Worm (Caenorhabditis elegans) whole organism, L4 larva: ENCODE results near the gene R53.5.

Source experiments
- D1046.2 ChIP-seq: fragments of 200-800 bp; sonication (Bioruptor generic); IDR thresholded peaks from 2 replicates; pipeline ENCODE4 v1.3.6; 2022; ENCODE audit warnings: missing genetic modification characterization, missing compliant biosample characterization
- F10B5.3 ChIP-seq: sonication (generic microtip); optimal IDR thresholded peaks from 2 replicates; lab custom pipeline; 2016; ENCODE audit warnings: mild to moderate bottlenecking, missing genetic modification characterization, missing compliant biosample characterization
- F37D6.2 ChIP-seq: sonication (generic microtip); optimal IDR thresholded peaks from 2 replicates; lab custom pipeline; 2016; ENCODE audit warnings: mild to moderate bottlenecking, missing genetic modification characterization, missing compliant biosample characterization
- T20F7.1 ChIP-seq: fragments of 200-800 bp; sonication (Bioruptor generic); optimal IDR thresholded peaks from 2 replicates; lab custom pipeline; 2018; ENCODE audit warnings: mild to moderate bottlenecking, missing genetic modification characterization, missing compliant biosample characterization
- T26A8.4 ChIP-seq: fragments of 200-800 bp; sonication (Bioruptor generic); IDR thresholded peaks from 2 replicates; pipeline ENCODE4 v1.3.6; 2022; ENCODE audit warnings: missing genetic modification characterization, missing compliant biosample characterization
- Y75B8A.6 ChIP-seq: fragments of 200-800 bp; sonication (Bioruptor generic); IDR thresholded peaks from 2 replicates; pipeline ENCODE4 v1.3.6; 2022; ENCODE audit warnings: missing genetic modification reagents, missing genetic modification characterization, missing compliant biosample characterization
- aha-1 ChIP-seq: fragments of 150-350 bp; peaks from one replicate; lab custom pipeline; 2014; ENCODE audit warnings: missing biosample characterization, missing genetic modification characterization
- ama-1 ChIP-seq: fragments of 150-350 bp; optimal IDR thresholded peaks from 2 replicates; lab custom pipeline; 2014; ENCODE audit warnings: inconsistent platforms, mixed read lengths
- arid-1 ChIP-seq: fragments of 200-800 bp; sonication (Bioruptor generic); conservative IDR thresholded peaks from 2 replicates; pipeline ENCODE4 v1.3.6; 2022; ENCODE audit warnings: missing genetic modification reagents, missing genetic modification characterization, missing compliant biosample characterization
- ceh-20 ChIP-seq: fragments of 200-800 bp; sonication (Bioruptor generic); IDR thresholded peaks from 2 replicates; pipeline ENCODE4 v1.3.6; 2022; ENCODE audit warnings: missing genetic modification reagents, missing genetic modification characterization, missing compliant biosample characterization
- ceh-28 ChIP-seq: fragments of 150-350 bp; optimal IDR thresholded peaks from 2 replicates; lab custom pipeline; 2014; ENCODE audit warnings: missing biosample characterization, missing genetic modification reagents, missing genetic modification characterization
- ceh-62 ChIP-seq: sonication (generic microtip); optimal IDR thresholded peaks from 2 replicates; lab custom pipeline; 2017; ENCODE audit warnings: missing biosample characterization, missing genetic modification characterization
- ceh-82 ChIP-seq: sonication (generic microtip); optimal IDR thresholded peaks from 2 replicates; lab custom pipeline; 2017; ENCODE audit warnings: missing biosample characterization, missing genetic modification characterization
- ctbp-1 ChIP-seq: fragments of 200-800 bp; sonication (Bioruptor generic); IDR thresholded peaks from 2 replicates; pipeline ENCODE4 v1.3.6; 2022; ENCODE audit warnings: missing genetic modification reagents, missing genetic modification characterization, missing compliant biosample characterization
- daf-16 ChIP-seq, 3 experiments: sonication (generic microtip); optimal IDR thresholded peaks; 2 replicates each; lab custom pipeline; 2016 to 2017; ENCODE audit warnings: missing genetic modification characterization in 3 of 3, missing genetic modification reagents in 3 of 3, mild to moderate bottlenecking in 2 of 3, missing compliant biosample characterization in 2 of 3, missing biosample characterization in 1 of 3, moderate library complexity in 1 of 3
- dmd-6 ChIP-seq: fragments of 200-800 bp; sonication (Bioruptor generic); IDR thresholded peaks from 2 replicates; pipeline ENCODE4 v1.3.6; 2022; ENCODE audit warnings: missing genetic modification reagents, missing genetic modification characterization, missing compliant biosample characterization
- dmd-9 ChIP-seq: fragments of 200-800 bp; sonication (Bioruptor generic); IDR thresholded peaks from 2 replicates; pipeline ENCODE4 v1.3.6; 2022; ENCODE audit warnings: missing genetic modification reagents, missing genetic modification characterization, missing compliant biosample characterization
- dpl-1 ChIP-seq: fragments of 150-350 bp; optimal IDR thresholded peaks from 2 replicates; lab custom pipeline; 2014; ENCODE audit warnings: missing biosample characterization, missing genetic modification reagents, missing genetic modification characterization
- duxl-1 ChIP-seq: sonication (generic microtip); optimal IDR thresholded peaks from 2 replicates; lab custom pipeline; 2016; ENCODE audit warnings: mild to moderate bottlenecking, missing genetic modification characterization, moderate library complexity, missing compliant biosample characterization; ENCODE audit not compliant: poor library complexity
- dve-1 ChIP-seq: sonication (generic microtip); optimal IDR thresholded peaks from 2 replicates; lab custom pipeline; 2017; ENCODE audit warnings: antibody characterized with exemption, mild to moderate bottlenecking, missing genetic modification characterization, missing compliant biosample characterization; ENCODE audit not compliant: insufficient read depth
- egl-27 ChIP-seq: sonication (generic microtip); optimal IDR thresholded peaks from 3 replicates; lab custom pipeline; 2017; ENCODE audit warnings: missing biosample characterization, missing genetic modification reagents, missing genetic modification characterization
- fkh-10 ChIP-seq: fragments of 150-350 bp; optimal IDR thresholded peaks from 2 replicates; lab custom pipeline; 2014; ENCODE audit warnings: missing biosample characterization, missing genetic modification reagents, missing genetic modification characterization
- fos-1 ChIP-seq: fragments of 150-350 bp; optimal IDR thresholded peaks from 2 replicates; lab custom pipeline; 2014; ENCODE audit warnings: missing biosample characterization, missing genetic modification characterization
- gei-8 ChIP-seq: fragments of 200-800 bp; sonication (Bioruptor generic); optimal IDR thresholded peaks from 2 replicates; lab custom pipeline; 2018; ENCODE audit warnings: mild to moderate bottlenecking, missing genetic modification characterization, missing compliant biosample characterization
- hif-1 ChIP-seq, 2 experiments: sonication (generic microtip); optimal IDR thresholded peaks; 2 replicates each; lab custom pipeline; 2016 to 2017; ENCODE audit warnings: missing compliant biosample characterization in 2 of 2, missing genetic modification characterization in 2 of 2, missing genetic modification reagents in 2 of 2, missing genotype in 2 of 2, mild to moderate bottlenecking in 1 of 2
- hlh-11 ChIP-seq: fragments of 200-800 bp; sonication (Bioruptor generic); optimal IDR thresholded peaks from 2 replicates; lab custom pipeline; 2018; ENCODE audit warnings: mild to moderate bottlenecking, missing genetic modification characterization, missing compliant biosample characterization
- lin-1 ChIP-seq: fragments of 200-800 bp; sonication (Bioruptor generic); IDR thresholded peaks from 2 replicates; pipeline ENCODE4 v1.3.6; 2022; ENCODE audit warnings: missing genetic modification reagents, missing genetic modification characterization, missing compliant biosample characterization
- lin-13 ChIP-seq: fragments of 150-350 bp; optimal IDR thresholded peaks from 2 replicates; lab custom pipeline; 2014; ENCODE audit warnings: missing biosample characterization, missing genetic modification reagents, missing genetic modification characterization
- lin-38 ChIP-seq: fragments of 200-800 bp; sonication (Bioruptor generic); IDR thresholded peaks from 2 replicates; pipeline ENCODE4 v1.3.6; 2022; ENCODE audit warnings: missing genetic modification reagents, missing genetic modification characterization, missing compliant biosample characterization
- lir-3 ChIP-seq: sonication (generic microtip); optimal IDR thresholded peaks from 2 replicates; lab custom pipeline; 2016; ENCODE audit warnings: mild to moderate bottlenecking, missing genetic modification characterization, missing compliant biosample characterization
- lsy-2 ChIP-seq, 2 experiments: fragments of 150-350 bp in 1 of 2; sonication (generic microtip) in 1 of 2; optimal IDR thresholded peaks; 2 replicates each; lab custom pipeline; 2014 to 2017; ENCODE audit warnings: missing biosample characterization in 2 of 2, missing genetic modification characterization in 2 of 2
- madf-9 ChIP-seq: fragments of 200-800 bp; sonication (Bioruptor generic); conservative IDR thresholded peaks from 2 replicates; pipeline ENCODE4 v1.3.6; 2022; ENCODE audit warnings: missing genetic modification reagents, missing genetic modification characterization, missing compliant biosample characterization
- mdt-29 ChIP-seq: fragments of 200-800 bp; sonication (Bioruptor generic); IDR thresholded peaks from 2 replicates; pipeline ENCODE4 v1.3.6; 2022; ENCODE audit warnings: missing genetic modification reagents, missing genetic modification characterization, missing compliant biosample characterization
- mep-1 ChIP-seq: fragments of 150-350 bp; sonication (generic microtip); optimal IDR thresholded peaks from 3 replicates; lab custom pipeline; 2014; ENCODE audit warnings: missing biosample characterization, missing genetic modification characterization
- mes-2 ChIP-seq: sonication (generic microtip); optimal IDR thresholded peaks from 2 replicates; lab custom pipeline; 2016; ENCODE audit warnings: missing genotype, mild to moderate bottlenecking, missing genetic modification characterization, missing compliant biosample characterization; ENCODE audit not compliant: poor library complexity, severe bottlenecking
- mxl-3 ChIP-seq: fragments of 200-800 bp; sonication (Bioruptor generic); optimal IDR thresholded peaks from 2 replicates; lab custom pipeline; 2018; ENCODE audit warnings: mild to moderate bottlenecking, missing genetic modification characterization, missing compliant biosample characterization
- nhr-102 ChIP-seq: sonication (generic microtip); optimal IDR thresholded peaks from 2 replicates; lab custom pipeline; 2016; ENCODE audit warnings: mild to moderate bottlenecking, missing genetic modification characterization, moderate library complexity, missing compliant biosample characterization
- nhr-11 ChIP-seq: fragments of 150-350 bp; optimal IDR thresholded peaks from 2 replicates; lab custom pipeline; 2014; ENCODE audit warnings: missing biosample characterization, missing genetic modification characterization
- nhr-111 ChIP-seq: fragments of 200-800 bp; sonication (Bioruptor generic); optimal IDR thresholded peaks from 2 replicates; lab custom pipeline; 2018; ENCODE audit warnings: mild to moderate bottlenecking, missing genetic modification characterization, missing compliant biosample characterization
- nhr-237 ChIP-seq: sonication (generic microtip); optimal IDR thresholded peaks from 2 replicates; lab custom pipeline; 2017; ENCODE audit warnings: missing biosample characterization, missing genetic modification characterization
- nhr-6 ChIP-seq: fragments of 150-350 bp; optimal IDR thresholded peaks from 2 replicates; lab custom pipeline; 2014; ENCODE audit warnings: missing biosample characterization, missing genetic modification characterization
- nhr-77 ChIP-seq: fragments of 150-350 bp; optimal IDR thresholded peaks from 2 replicates; lab custom pipeline; 2014; ENCODE audit warnings: missing biosample characterization, missing genetic modification characterization
- pha-4 ChIP-seq, 2 experiments: fragments of 150-350 bp in 1 of 2; fragments of 200-800 bp in 1 of 2; sonication (Bioruptor generic) in 1 of 2; IDR thresholded peaks in 1 of 2; optimal IDR thresholded peaks in 1 of 2; 2 replicates each; pipeline versions ENCODE4 v1.3.6 to Lab custom; 2014 to 2022; ENCODE audit warnings: missing genetic modification characterization in 2 of 2, missing genetic modification reagents in 2 of 2, missing biosample characterization in 1 of 2, missing compliant biosample characterization in 1 of 2
- pqm-1 ChIP-seq: sonication (generic microtip); optimal IDR thresholded peaks from 2 replicates; lab custom pipeline; 2017; ENCODE audit warnings: missing biosample characterization, missing genetic modification characterization
- saeg-2 ChIP-seq: fragments of 200-800 bp; sonication (Bioruptor generic); IDR thresholded peaks from 2 replicates; pipeline ENCODE4 v1.3.6; 2022; ENCODE audit warnings: missing genetic modification reagents, missing genetic modification characterization, missing compliant biosample characterization
- spr-3 ChIP-seq: fragments of 200-800 bp; sonication (Bioruptor generic); optimal IDR thresholded peaks from 2 replicates; lab custom pipeline; 2018; ENCODE audit warnings: mild to moderate bottlenecking, missing genetic modification characterization, missing compliant biosample characterization
- vab-7 ChIP-seq: fragments of 200-800 bp; sonication (Bioruptor generic); IDR thresholded peaks from 2 replicates; pipeline ENCODE4 v1.3.6; 2022; ENCODE audit warnings: missing genetic modification reagents, missing genetic modification characterization, missing compliant biosample characterization
- zfp-3 ChIP-seq: fragments of 200-800 bp; sonication (Bioruptor generic); conservative IDR thresholded peaks from 2 replicates; pipeline ENCODE4 v1.3.6; 2022; ENCODE audit warnings: missing genetic modification reagents, missing genetic modification characterization, missing compliant biosample characterization
- zip-11 ChIP-seq: fragments of 200-800 bp; sonication (Bioruptor generic); IDR thresholded peaks from 2 replicates; pipeline ENCODE4 v1.3.6; 2022; ENCODE audit warnings: missing genetic modification characterization, missing compliant biosample characterization
- zip-2 ChIP-seq: fragments of 150-350 bp; optimal IDR thresholded peaks from 2 replicates; lab custom pipeline; 2014; ENCODE audit warnings: missing biosample characterization, missing genetic modification characterization

R53.5 gene

DNA sequence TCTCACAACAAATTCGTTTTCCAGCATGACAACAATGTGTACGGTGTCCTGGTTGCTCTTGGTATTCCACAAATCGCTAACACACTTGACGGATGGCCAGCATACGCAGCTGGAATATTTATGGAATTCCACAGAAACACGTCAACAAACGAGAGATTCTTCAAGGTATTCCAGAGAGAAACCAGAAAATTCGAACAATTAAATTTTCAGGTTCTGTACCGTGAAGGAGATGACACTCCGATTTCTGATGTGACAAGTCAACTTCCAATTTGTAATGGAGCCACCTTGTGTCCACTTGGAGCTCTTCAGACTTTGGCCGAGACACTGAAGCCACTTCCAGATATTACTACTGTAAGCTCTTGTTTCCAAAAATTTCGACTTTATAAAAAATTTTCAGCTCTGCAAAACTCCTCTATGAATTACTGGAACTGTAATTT, 36.3 kb downstream of the R53.5 start:
- TF ChIP-seq nhr-111 (no peak), dpl-1 (no peak), zip-2 (tag; lab: Kevin White, UChicago) (no peak), ceh-62 (tag; lab: Kevin White, UChicago) (no peak), mes-2 (tag; lab: Kevin White, UChicago) (peak; percentile 17), nhr-77 (tag; lab: Kevin White, UChicago) (no peak), pha-4 (GFP tag; IDR thresholded peaks at IDR 0.05; lab: Robert Waterston, UW) (0 out of 2 replicates have a peak, but pooled peaks have one; percentile 29), pha-4 (tag; optimal IDR thresholded peaks at IDR 0.05; lab: Kevin White, UChicago) (no peak), D1046.2 (GFP tag; lab: Robert Waterston, UW) (peak; percentile 59; the same call in 1 of the 2 replicates), hlh-11 (tag; lab: Kevin White, UChicago) (peak; percentile 27), T20F7.1 (no peak), zip-11 (GFP tag; lab: Robert Waterston, UW) (no peak), zfp-3 (GFP tag; lab: Robert Waterston, UW) (peak; percentile 67), lin-38 (GFP tag; lab: Robert Waterston, UW) (peak; percentile 59), mdt-29 (GFP tag; lab: Robert Waterston, UW) (peak; percentile 30; the same call in 1 of the 2 replicates), spr-3 (no peak), duxl-1 (tag; lab: Kevin White, UChicago) (peak; percentile 58), mxl-3 (GFP tag; lab: Kevin White, UChicago) (no peak), ceh-20 (0 out of 2 replicates have a peak, but pooled peaks have one; percentile 8), vab-7 (GFP tag; lab: Robert Waterston, UW) (peak; percentile 28; the same call in 1 of the 2 replicates), egl-27 (no peak), nhr-102 (tag; lab: Kevin White, UChicago) (peak; percentile 62), lin-1 (peak; percentile 21; the same call in 1 of the 2 replicates), Y75B8A.6 (GFP tag; lab: Robert Waterston, UW) (peak; percentile 66; the same call in 1 of the 2 replicates), saeg-2 (GFP tag; lab: Robert Waterston, UW) (0 out of 2 replicates have a peak, but pooled peaks have one; percentile 15), nhr-6 (no peak), madf-9 (GFP tag; lab: Robert Waterston, UW) (no peak), arid-1 (GFP tag; lab: Robert Waterston, UW) (no peak), ama-1 (lab: Kevin White, UChicago) (peak; percentile 78), T26A8.4 (GFP tag; lab: Robert Waterston, UW) (peak; percentile 60), dve-1 (tag; lab: Kevin White, UChicago) (peak; percentile 28), daf-16 (GFP tag; optimal IDR thresholded peaks at IDR 0.05; lab: Kevin White, UChicago) (peak in 1 of 2 experiments; percentile 65), daf-16 (tag; optimal IDR thresholded peaks at IDR 0.05; lab: Kevin White, UChicago) (peak; percentile 50), aha-1 (peak; percentile 94), gei-8 (GFP tag; lab: Kevin White, UChicago) (peak; percentile 22), lsy-2 (tag; optimal IDR thresholded peaks at IDR 0.05; lab: Kevin White, UChicago) (peak in 1 of 2 experiments; percentile 11), mep-1 (tag; lab: Kevin White, UChicago) (peak; percentile 71), lin-13 (GFP tag; lab: Kevin White, UChicago) (peak; percentile 61)

DNA sequence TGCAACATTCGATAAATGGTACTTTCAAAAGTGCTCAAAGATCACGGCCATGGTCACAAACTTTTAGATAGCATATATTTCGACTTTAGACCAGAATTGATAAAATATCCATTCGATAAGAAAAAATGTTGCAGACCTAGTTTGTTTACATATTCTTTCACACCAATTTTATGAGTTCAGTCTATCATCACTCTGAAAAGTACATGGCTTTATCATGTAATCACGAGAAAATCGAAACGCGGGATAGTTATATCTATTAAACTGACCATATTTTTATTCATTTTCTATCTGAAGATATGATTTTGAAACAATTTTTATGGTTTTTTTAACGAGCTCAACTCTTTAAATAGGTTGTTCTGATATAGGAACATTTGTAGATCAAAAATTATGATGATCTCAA, 38.8 kb downstream of the R53.5 start, which contains the start of gene pho-11:
Gene pho-11, plus strand, starts transcription at position 374 of the 400 bp plus-strand sequence.
- TF ChIP-seq F10B5.3 (tag; lab: Kevin White, UChicago) (no peak), aha-1 (no peak), pqm-1 (tag; lab: Kevin White, UChicago) (peak; percentile 6), F37D6.2 (tag; lab: Kevin White, UChicago) (no peak), dmd-9 (no peak), ctbp-1 (GFP tag; lab: Robert Waterston, UW) (no peak), dpl-1 (no peak), nhr-11 (tag; lab: Kevin White, UChicago) (no peak), dmd-6 (GFP tag; lab: Robert Waterston, UW) (peak; percentile 27; the same call in 1 of the 2 replicates), hif-1 (tag; optimal IDR thresholded peaks at IDR 0.05; lab: Kevin White, UChicago) (no peak), nhr-6 (no peak), fos-1 (tag; lab: Kevin White, UChicago) (no peak), nhr-237 (tag; lab: Kevin White, UChicago) (no peak), ceh-28 (no peak), fkh-10 (GFP tag; lab: Kevin White, UChicago) (no peak), ceh-82 (tag; lab: Kevin White, UChicago) (no peak), lir-3 (no peak)
